Worm (Caenorhabditis elegans): ENCODE data around the gene spe-49.

Gene spe-49

DNA sequence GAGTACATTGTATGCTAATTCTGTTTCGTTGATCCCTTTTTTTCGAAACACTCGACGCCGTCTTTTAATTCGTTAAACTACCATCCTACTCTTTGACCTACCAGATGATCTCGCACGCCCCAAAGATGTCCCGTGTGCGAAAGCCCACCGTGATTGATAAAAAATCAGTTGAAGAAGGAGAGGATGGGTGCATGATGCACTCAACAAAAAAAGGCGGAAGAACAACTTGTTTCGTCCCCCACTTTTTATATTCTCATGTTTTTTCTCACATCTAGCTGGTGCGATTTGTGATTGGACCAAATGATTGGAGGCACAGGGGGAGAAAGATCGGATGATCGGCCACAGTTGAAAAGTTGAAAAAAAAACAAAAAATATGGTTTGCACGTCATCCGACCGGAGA is 42.8 kb upstream of the spe-49 start (continued):
- no peak for TF ChIP-seq B0336.3 (GFP tag; IDR thresholded peaks at IDR 0.05)
- TF ChIP-seq egl-18 (GFP tag; IDR thresholded peaks at IDR 0.05) = no peak
- TF ChIP-seq nfyb-1 (GFP tag; IDR thresholded peaks at IDR 0.05) = no peak
- TF ChIP-seq chd-7 (tag; optimal IDR thresholded peaks at IDR 0.05) = peak; percentile 15
- TF ChIP-seq tbp1 (GFP tag; optimal IDR thresholded peaks at IDR 0.05) = no peak
- TF ChIP-seq aptf-3 (GFP tag; IDR thresholded peaks at IDR 0.05) = no peak
- no peak for TF ChIP-seq snpc-1.3 (tag; optimal IDR thresholded peaks at IDR 0.05; ENCODE audit: insufficient read depth)
- TF ChIP-seq rec-8 (tag; optimal IDR thresholded peaks at IDR 0.05) = no peak
- TF ChIP-seq die-1 (tag; optimal IDR thresholded peaks at IDR 0.05) = peak; percentile 23
- TF ChIP-seq ZK185.1 (tag; optimal IDR thresholded peaks at IDR 0.05; ENCODE audit: poor library complexity, severe bottlenecking) = no peak
- no peak for TF ChIP-seq madf-6 (GFP tag; IDR thresholded peaks at IDR 0.05)
- no peak for TF ChIP-seq xnd-1 (tag; optimal IDR thresholded peaks at IDR 0.05)
- TF ChIP-seq fkh-3 (tag; optimal IDR thresholded peaks at IDR 0.05) = no peak
- TF ChIP-seq snpc-3.4 (tag; optimal IDR thresholded peaks at IDR 0.05) = no peak
- TF ChIP-seq let-607 (tag; optimal IDR thresholded peaks at IDR 0.05) = no peak
- no peak for TF ChIP-seq atf-7 (tag; optimal IDR thresholded peaks at IDR 0.05)
- no peak for TF ChIP-seq ztf-3 (GFP tag; optimal IDR thresholded peaks at IDR 0.05)
- TF ChIP-seq madf-10 (tag; optimal IDR thresholded peaks at IDR 0.05) = no peak
- TF ChIP-seq egl-44 (GFP tag; IDR thresholded peaks at IDR 0.05) = no peak

DNA sequence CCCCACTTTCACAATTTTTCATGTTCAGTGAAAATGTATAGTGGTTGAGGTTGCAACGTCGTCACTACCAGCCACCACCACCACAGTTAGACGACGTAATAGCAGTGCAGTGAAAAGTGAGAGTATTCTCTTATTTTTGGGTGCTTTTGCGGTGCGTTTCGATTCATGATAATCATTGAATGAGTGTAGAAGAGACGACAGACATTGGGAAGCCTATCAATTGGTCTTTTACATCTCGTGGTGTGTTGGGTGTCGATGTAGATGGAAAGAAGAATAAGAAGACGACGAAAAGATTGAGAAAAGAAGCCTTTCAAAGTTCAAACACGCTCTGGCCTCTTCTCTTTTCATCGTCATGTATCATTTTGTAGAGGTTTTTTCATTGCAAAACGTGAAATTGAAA is 41.3 kb upstream of the spe-49 start:
- TF ChIP-seq attf-5 (GFP tag; optimal IDR thresholded peaks at IDR 0.05) (no peak), F55B11.4 (tag; optimal IDR thresholded peaks at IDR 0.05; ENCODE audit: borderline replicate concordance, insufficient read depth) (no peak), let-607 (tag; optimal IDR thresholded peaks at IDR 0.05) (no peak), T26A5.8 (tag; optimal IDR thresholded peaks at IDR 0.05) (no peak), ztf-26 (tag; optimal IDR thresholded peaks at IDR 0.05) (peak; percentile 26), Y53G8AR.9 (GFP tag; conservative IDR thresholded peaks at IDR 0.05) (no peak), lag-1 (GFP tag; IDR thresholded peaks at IDR 0.05) (no peak), lin-54 (GFP tag; optimal IDR thresholded peaks at IDR 0.05) (no peak), C06A6.2 (GFP tag; conservative IDR thresholded peaks at IDR 0.05) (0 out of 2 replicates have a peak, but pooled peaks have one; percentile 10), F23B12.7 (tag; optimal IDR thresholded peaks at IDR 0.05; ENCODE audit: insufficient read depth) (no peak), F22D6.2 (tag; optimal IDR thresholded peaks at IDR 0.05) (no peak), lin-40 (tag; optimal IDR thresholded peaks at IDR 0.05) (peak; percentile 62), ceh-40 (GFP tag; IDR thresholded peaks at IDR 0.05) (no peak), nhr-80 (tag; optimal IDR thresholded peaks at IDR 0.05) (peak; percentile 55), ztf-28 (GFP tag; IDR thresholded peaks at IDR 0.05) (no peak), ama-1 (optimal IDR thresholded peaks at IDR 0.05) (no peak), ama-1 (GFP tag; optimal IDR thresholded peaks at IDR 0.05) (no peak), him-1 (tag; optimal IDR thresholded peaks at IDR 0.05) (no peak)

DNA sequence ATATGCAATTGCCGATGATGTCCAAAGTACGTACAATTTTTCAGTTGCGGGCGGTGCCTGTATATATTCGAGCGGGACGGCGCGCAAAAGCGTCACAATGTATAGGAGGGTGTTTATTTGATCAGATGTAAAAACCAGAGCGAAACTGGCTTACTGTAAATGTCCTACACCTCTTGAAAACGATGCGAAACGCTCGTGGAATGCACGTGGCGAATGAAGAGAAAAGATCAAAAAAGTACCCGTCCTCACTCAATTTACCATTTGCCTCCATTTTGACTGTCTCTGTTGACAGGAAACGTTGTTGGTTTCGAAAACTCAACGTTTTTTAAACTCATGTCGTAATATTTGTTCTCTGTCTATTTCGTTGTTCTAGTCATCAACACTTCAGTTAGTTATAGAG is 40.4 kb upstream of the spe-49 start:
- TF ChIP-seq nhr-80 (tag; optimal IDR thresholded peaks at IDR 0.05) = peak; percentile 57
- no peak for TF ChIP-seq egl-18 (GFP tag; IDR thresholded peaks at IDR 0.05)
- TF ChIP-seq ceh-27 (GFP tag; optimal IDR thresholded peaks at IDR 0.05) = peak; percentile 20
- TF ChIP-seq rcor-1 (GFP tag; IDR thresholded peaks at IDR 0.05) = no peak
- TF ChIP-seq D2030.7 (GFP tag; IDR thresholded peaks at IDR 0.05) = no peak
- TF ChIP-seq Y53F4B.3 (GFP tag; IDR thresholded peaks at IDR 0.05) = no peak
- peak; percentile 15 for TF ChIP-seq ztf-22 (GFP tag; optimal IDR thresholded peaks at IDR 0.05)
- TF ChIP-seq lin-40 (tag; optimal IDR thresholded peaks at IDR 0.05) = peak; percentile 48
- 0 out of 2 replicates have a peak, but pooled peaks have one; percentile 27 for TF ChIP-seq B0336.3 (GFP tag; IDR thresholded peaks at IDR 0.05)
- peak; percentile 40 for TF ChIP-seq somi-1 (GFP tag; optimal IDR thresholded peaks at IDR 0.05)
- TF ChIP-seq pha-4 (tag; optimal IDR thresholded peaks at IDR 0.05) = peak; percentile 88
- TF ChIP-seq mel-28 (tag; optimal IDR thresholded peaks at IDR 0.05; ENCODE audit: borderline replicate concordance) = no peak
- no peak for TF ChIP-seq cebp-1 (GFP tag; IDR thresholded peaks at IDR 0.05)
- peak; percentile 67 for TF ChIP-seq cebp-1 (tag; optimal IDR thresholded peaks at IDR 0.05)
- peak; percentile 29 for TF ChIP-seq atf-7 (tag; optimal IDR thresholded peaks at IDR 0.05)
- TF ChIP-seq tbp1 (GFP tag; optimal IDR thresholded peaks at IDR 0.05) = peak; percentile 25
- peak; percentile 38 for TF ChIP-seq ztf-26 (tag; optimal IDR thresholded peaks at IDR 0.05)
- peak; percentile 21 for TF ChIP-seq madf-10 (tag; optimal IDR thresholded peaks at IDR 0.05)
- peak in 1 of 2 experiments; percentile 36 for TF ChIP-seq let-607 (tag; optimal IDR thresholded peaks at IDR 0.05)

All from whole organism, young adult.